Fruit fly (Drosophila melanogaster) whole organism, embryonic: ENCODE results near the gene CG5172.
A peak's percentile ranks its signal among the peaks of the same experiment; 100 is the strongest.

Experiments
- Abd-B ChIP-seq: fragments of 200-800 bp; sonication (Bioruptor generic); optimal IDR thresholded peaks from 2 replicates; lab custom pipeline; 2018; ENCODE audit warnings: missing biosample characterization, mild to moderate bottlenecking, missing genetic modification characterization, moderate library complexity
- BEAF-32 ChIP-seq: fragments of 200-800 bp; sonication (Bioruptor generic); optimal IDR thresholded peaks from 3 replicates; lab custom pipeline; 2017; ENCODE audit warnings: missing biosample characterization, missing genetic modification characterization, mild to moderate bottlenecking, moderate library complexity, missing genetic modification reagents
- CG10543 ChIP-seq: fragments of 200-800 bp; sonication (Bioruptor generic); optimal IDR thresholded peaks from 3 replicates; lab custom pipeline; 2017; ENCODE audit warnings: missing biosample characterization, mild to moderate bottlenecking, missing genetic modification characterization, moderate library complexity
- CG12769 ChIP-seq: fragments of 200-800 bp; sonication (Bioruptor generic); optimal IDR thresholded peaks from 2 replicates; lab custom pipeline; 2019; ENCODE audit warnings: missing biosample characterization, mild to moderate bottlenecking, missing genetic modification characterization, moderate library complexity
- CG13894 ChIP-seq: fragments of 200-800 bp; sonication (Bioruptor generic); optimal IDR thresholded peaks from 3 replicates; lab custom pipeline; 2018; ENCODE audit warnings: missing biosample characterization, mild to moderate bottlenecking, missing genetic modification characterization, moderate library complexity
- CG14860 ChIP-seq: fragments of 200-800 bp; sonication (Bioruptor generic); IDR thresholded peaks from 3 replicates; pipeline ENCODE4 v1.3.6; 2022; ENCODE audit warnings: missing biosample characterization, missing genetic modification characterization; ENCODE audit not compliant: partially characterized antibody
- CG15514 ChIP-seq: fragments of 200-800 bp; sonication (Bioruptor generic); optimal IDR thresholded peaks from 3 replicates; lab custom pipeline; 2017; ENCODE audit warnings: missing biosample characterization, missing genetic modification characterization, mild to moderate bottlenecking, moderate library complexity, missing genetic modification reagents
- CG32767 ChIP-seq: fragments of 200-800 bp; sonication (Bioruptor generic); IDR thresholded peaks from 2 replicates; pipeline ENCODE4 v1.3.6; 2022; ENCODE audit warnings: missing biosample characterization, missing genetic modification characterization
- CG33213 ChIP-seq: fragments of 200-800 bp; sonication (Bioruptor generic); optimal IDR thresholded peaks from 3 replicates; lab custom pipeline; 2016; ENCODE audit warnings: missing biosample characterization, missing genetic modification characterization
- CG8478 ChIP-seq: fragments of >200 bp; optimal IDR thresholded peaks from 2 replicates; lab custom pipeline; 2018
- CG9215 ChIP-seq: fragments of 200-800 bp; sonication (Bioruptor generic); IDR thresholded peaks from 2 replicates; pipeline ENCODE4 v1.3.6; 2022; ENCODE audit warnings: missing biosample characterization, missing genetic modification characterization
- Ets65A ChIP-seq: fragments of 200-800 bp; sonication (Bioruptor generic); peaks from one replicate; lab custom pipeline; 2016; ENCODE audit warnings: missing biosample characterization, missing genetic modification characterization
- Hand ChIP-seq: fragments of 200-800 bp; sonication (Bioruptor generic); optimal IDR thresholded peaks from 2 replicates; lab custom pipeline; 2017; ENCODE audit warnings: mild to moderate bottlenecking, missing biosample characterization, missing genetic modification reagents, missing genetic modification characterization
- HmgZ ChIP-seq: fragments of 200-800 bp; sonication (Bioruptor generic); optimal IDR thresholded peaks from 2 replicates; lab custom pipeline; 2018; ENCODE audit warnings: missing biosample characterization, mild to moderate bottlenecking, missing genetic modification characterization
- Lpt ChIP-seq: fragments of >200 bp; optimal IDR thresholded peaks from 2 replicates; lab custom pipeline; 2018; ENCODE audit warnings: missing biosample characterization, missing genetic modification characterization
- MESR4 ChIP-seq: fragments of 200-800 bp; sonication (Bioruptor generic); optimal IDR thresholded peaks from 2 replicates; lab custom pipeline; 2018; ENCODE audit warnings: missing biosample characterization, mild to moderate bottlenecking, missing genetic modification characterization, moderate library complexity
- Pdp1 ChIP-seq, 2 experiments: fragments of 200-800 bp; sonication (Bioruptor generic); optimal IDR thresholded peaks; 3 replicates each; lab custom pipeline; 2016; ENCODE audit warnings: missing biosample characterization in 2 of 2, missing genetic modification characterization in 2 of 2, mild to moderate bottlenecking in 1 of 2, moderate library complexity in 1 of 2
- Poxn ChIP-seq: fragments of 200-800 bp; sonication (Bioruptor generic); IDR thresholded peaks from 2 replicates; pipeline ENCODE4 v1.3.6; 2022; ENCODE audit warnings: missing biosample characterization, missing genetic modification characterization
- Sox100B ChIP-seq: fragments of 200-800 bp; sonication (Bioruptor generic); optimal IDR thresholded peaks from 3 replicates; lab custom pipeline; 2018; ENCODE audit warnings: missing biosample characterization, mild to moderate bottlenecking, missing genetic modification characterization
- chif ChIP-seq, 2 experiments: fragments of 200-800 bp; sonication (Bioruptor generic); optimal IDR thresholded peaks; 3 replicates each; lab custom pipeline; 2016; ENCODE audit warnings: missing biosample characterization in 2 of 2, missing genetic modification characterization in 2 of 2
- corto ChIP-seq: fragments of 200-800 bp; sonication (Bioruptor generic); optimal IDR thresholded peaks from 2 replicates; lab custom pipeline; 2016; ENCODE audit warnings: missing biosample characterization, mild to moderate bottlenecking, missing genetic modification characterization, moderate library complexity
- dmrt11E ChIP-seq: fragments of 200-800 bp; sonication (Bioruptor generic); optimal IDR thresholded peaks from 3 replicates; lab custom pipeline; 2018; ENCODE audit warnings: missing biosample characterization, mild to moderate bottlenecking, missing genetic modification characterization, moderate library complexity
- ems ChIP-seq: fragments of 200-800 bp; sonication (Bioruptor generic); optimal IDR thresholded peaks from 3 replicates; lab custom pipeline; 2016; ENCODE audit warnings: missing biosample characterization, missing genetic modification characterization
- en ChIP-seq: fragments of 200-800 bp; sonication (Bioruptor generic); optimal IDR thresholded peaks from 2 replicates; lab custom pipeline; 2016; ENCODE audit warnings: missing biosample characterization, missing genetic modification characterization
- ewg ChIP-seq: fragments of 200-800 bp; sonication (Bioruptor generic); optimal IDR thresholded peaks from 3 replicates; lab custom pipeline; 2017; ENCODE audit warnings: mild to moderate bottlenecking, missing biosample characterization, missing genetic modification reagents, missing genetic modification characterization
- hkb ChIP-seq, 2 experiments: fragments of 200-800 bp in 1 of 2; fragments of >200 bp in 1 of 2; sonication (Bioruptor generic) in 1 of 2; IDR thresholded peaks in 1 of 2; optimal IDR thresholded peaks in 1 of 2; 2 replicates each; pipeline versions ENCODE4 v1.3.6 to Lab custom; 2017 to 2022; ENCODE audit warnings: missing biosample characterization in 1 of 2, missing genetic modification characterization in 1 of 2
- psq ChIP-seq: fragments of 200-800 bp; sonication (Bioruptor generic); optimal IDR thresholded peaks from 2 replicates; lab custom pipeline; 2017; ENCODE audit warnings: missing biosample characterization, missing genetic modification characterization
- sd ChIP-seq: fragments of 200-800 bp; sonication (Bioruptor generic); optimal IDR thresholded peaks from 3 replicates; lab custom pipeline; 2018; ENCODE audit warnings: missing biosample characterization, mild to moderate bottlenecking, missing genetic modification characterization, moderate library complexity
- sens ChIP-seq: fragments of 200-800 bp; sonication (Bioruptor generic); peaks from one replicate; lab custom pipeline; 2016; ENCODE audit warnings: missing biosample characterization, missing genetic modification characterization
- sens-2 ChIP-seq: fragments of 200-800 bp; sonication (Bioruptor generic); IDR thresholded peaks from 2 replicates; pipeline ENCODE4 v1.3.6; 2022; ENCODE audit warnings: missing biosample characterization, missing genetic modification characterization
- tll ChIP-seq, 2 experiments: fragments of 200-800 bp in 1 of 2; fragments of >200 bp in 1 of 2; sonication (Bioruptor generic) in 1 of 2; optimal IDR thresholded peaks; 2 replicates each; lab custom pipeline; 2017 to 2019; ENCODE audit warnings: missing biosample characterization in 2 of 2, missing genetic modification characterization in 2 of 2, mild to moderate bottlenecking in 1 of 2, moderate library complexity in 1 of 2
- wek ChIP-seq: fragments of 200-800 bp; sonication (Bioruptor generic); optimal IDR thresholded peaks from 3 replicates; lab custom pipeline; 2018; ENCODE audit warnings: missing biosample characterization, mild to moderate bottlenecking, missing genetic modification characterization, moderate library complexity

The CG5172 gene

DNA sequence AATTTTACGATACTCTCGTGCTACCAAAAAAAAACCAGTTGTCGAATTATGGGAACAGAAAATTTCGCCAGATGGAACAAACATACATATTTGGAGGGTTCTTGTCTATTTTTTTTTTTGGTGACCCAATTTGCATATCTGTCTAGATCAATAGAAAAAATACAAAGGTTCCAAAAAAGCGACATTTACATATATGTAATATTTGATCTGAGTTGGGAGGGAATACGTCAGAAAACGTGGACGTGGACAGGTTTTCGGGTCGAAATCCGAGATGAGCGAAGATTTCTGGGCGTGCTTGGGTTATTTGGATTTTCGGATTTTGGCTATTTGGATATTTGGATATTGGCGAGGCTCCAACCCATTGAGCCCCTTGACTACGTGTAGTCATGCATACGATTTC lies 16.2 kb upstream of the CG5172 start:
- TF ChIP-seq Hand (GFP tag; lab: Kevin White, UChicago) (no peak), CG13894 (tag; lab: Kevin White, UChicago) (peak; percentile 98), CG12769 (tag; lab: Kevin White, UChicago) (peak; percentile 60), sd (tag; lab: Kevin White, UChicago) (peak; percentile 54)
- TF ChIP-seq, all 482 proteins: peak for 3

- TF ChIP-seq CG32767 (GFP tag; lab: Robert Waterston, UW): no peak
- TF ChIP-seq Abd-B: no peak
- no peak for TF ChIP-seq Lpt
- no peak for TF ChIP-seq dmrt11E (tag; lab: Kevin White, UChicago)
- peak; percentile 94 for TF ChIP-seq CG13894 (tag; lab: Kevin White, UChicago)
- TF ChIP-seq CG9215: no peak
- no peak for TF ChIP-seq tll (GFP tag; optimal IDR thresholded peaks at IDR 0.05; lab: Kevin White, UChicago)
- no peak for TF ChIP-seq CG8478 (lab: Kevin White, UChicago)
- no peak for TF ChIP-seq ems (GFP tag; lab: Kevin White, UChicago)
- no peak for TF ChIP-seq CG15514
- no peak for TF ChIP-seq CG14860 (GFP tag; lab: Robert Waterston, UW)
- TF ChIP-seq sens-2: no peak
- no peak for TF ChIP-seq psq (GFP tag; lab: Kevin White, UChicago)
- no peak for TF ChIP-seq corto (GFP tag; lab: Kevin White, UChicago)
- TF ChIP-seq sens (GFP tag; lab: Kevin White, UChicago): no peak
- peak; percentile 29 for TF ChIP-seq CG10543 (GFP tag; lab: Kevin White, UChicago)
- no peak for TF ChIP-seq CG33213
- TF ChIP-seq ewg: no peak
These were observed 15.2 kb upstream of the CG5172 start, which contains the start of gene CG32564 for dm6 chrX:17206046-17206445. TSS of gene CG32564 (plus strand) at chrX:17206407.

- TF ChIP-seq MESR4 (no peak), Ets65A (GFP tag; lab: Kevin White, UChicago) (peak; percentile 2), Pdp1 (GFP tag; optimal IDR thresholded peaks at IDR 0.05; lab: Kevin White, UChicago) (peak in 1 of 2 experiments; percentile 64), CG13894 (tag; lab: Kevin White, UChicago) (peak; percentile 99)
These were observed 13.3 kb upstream of the CG5172 start, which contains the start of gene CG32563 for dm6 chrX:17207865-17208486. TSS of gene CG32563 (plus strand) at chrX:17208436.

DNA sequence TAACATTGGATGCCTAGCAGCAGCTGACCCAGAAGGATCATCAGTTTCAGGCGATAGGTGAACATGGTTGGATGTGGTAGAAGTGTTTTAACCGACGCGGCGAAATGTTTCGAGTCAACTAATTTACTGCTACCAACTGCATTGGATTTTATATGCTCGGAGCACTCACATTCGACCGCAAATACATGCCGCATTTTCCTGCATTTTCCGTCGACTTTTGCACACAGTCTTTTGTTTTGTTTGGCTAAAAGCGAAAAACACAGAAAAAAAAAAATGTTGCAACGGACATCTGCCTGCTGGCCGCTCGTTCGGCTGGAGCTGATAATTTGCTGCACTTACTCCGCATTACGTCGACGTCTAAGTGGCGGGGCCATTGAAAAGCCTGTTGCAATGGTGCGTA lies 11.3 kb upstream of the CG5172 start, which contains the start of gene CG12995:
Gene CG12995 (minus strand): TSS at position 101 of the 400 bp plus-strand sequence.
- no peak for TF ChIP-seq HmgZ (tag; lab: Kevin White, UChicago)
- no peak for TF ChIP-seq chif (GFP tag; optimal IDR thresholded peaks at IDR 0.05; lab: Kevin White, UChicago)
- no peak for TF ChIP-seq Poxn (GFP tag; lab: Robert Waterston, UW)
- TF ChIP-seq ems (GFP tag; lab: Kevin White, UChicago): no peak
- TF ChIP-seq, all 482 proteins: peak for 0

dm6 chrX:17212007-17212406 lies 9.2 kb upstream of the CG5172 start, which contains the start of gene CG18258:
TSS of gene CG18258 (plus strand) at chrX:17212307.
- TF ChIP-seq Sox100B (GFP tag; lab: Kevin White, UChicago): no peak
- TF ChIP-seq, all 482 proteins: peak for 0

DNA sequence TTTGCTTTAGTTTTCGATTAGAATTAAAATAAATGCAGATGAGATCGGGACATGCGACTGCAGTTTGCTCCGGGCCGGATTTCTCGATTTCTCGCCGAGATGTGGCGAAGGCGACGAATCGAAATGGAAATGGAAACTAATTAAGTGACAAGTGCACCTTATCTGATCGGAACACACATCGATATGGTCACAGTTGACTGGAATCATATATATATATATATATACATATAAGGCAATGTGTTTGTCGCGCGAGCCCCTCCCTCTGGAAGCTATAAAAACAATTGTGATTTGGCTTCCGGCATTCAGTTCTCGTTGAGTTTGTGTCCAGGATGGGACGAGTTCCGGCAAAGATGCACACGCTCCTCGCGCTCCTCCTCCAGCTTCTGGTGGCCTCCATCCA lies 6.2 kb upstream of the CG5172 start, which contains the start of gene CG5162:
Gene CG5162 (plus strand): TSS at position 301 of the 400 bp plus-strand sequence.
- TF ChIP-seq hkb (optimal IDR thresholded peaks at IDR 0.05; lab: Kevin White, UChicago) (no peak), hkb (GFP tag; IDR thresholded peaks at IDR 0.05; lab: Robert Waterston, UW) (no peak), wek (no peak), en (no peak), BEAF-32 (GFP tag; lab: Kevin White, UChicago) (no peak)
- TF ChIP-seq, all 482 proteins: peak for 0
